Worm (Caenorhabditis elegans) whole organism, L4 larva: Measurements from ENCODE around the gene Y51A2B.5.
A peak's percentile ranks its signal among the peaks of the same experiment; 100 is the strongest.

Source experiments
- F26F4.8 ChIP-seq: fragments of 200-800 bp; sonication (Bioruptor generic); conservative IDR thresholded peaks from 2 replicates; pipeline ENCODE4 v1.3.6; 2022; ENCODE audit warnings: missing genetic modification characterization, missing compliant biosample characterization
- T20F7.1 ChIP-seq: fragments of 200-800 bp; sonication (Bioruptor generic); optimal IDR thresholded peaks from 2 replicates; lab custom pipeline; 2018; ENCODE audit warnings: mild to moderate bottlenecking, missing genetic modification characterization, missing compliant biosample characterization
- Y105C5A.15 ChIP-seq: fragments of 200-800 bp; sonication (Bioruptor generic); IDR thresholded peaks from 2 replicates; pipeline ENCODE4 v1.3.6; 2022; ENCODE audit warnings: missing genetic modification characterization, missing compliant biosample characterization
- Y5F2A.4 ChIP-seq: fragments of 200-800 bp; sonication (Bioruptor generic); optimal IDR thresholded peaks from 2 replicates; lab custom pipeline; 2018; ENCODE audit warnings: mild to moderate bottlenecking, missing genetic modification characterization, missing compliant biosample characterization
- ZK546.5 ChIP-seq, 2 experiments: sonication (generic microtip); optimal IDR thresholded peaks; 2 replicates each; lab custom pipeline; 2017; ENCODE audit warnings: missing biosample characterization in 2 of 2, missing genetic modification characterization in 2 of 2
- aha-1 ChIP-seq: fragments of 150-350 bp; peaks from one replicate; lab custom pipeline; 2014; ENCODE audit warnings: missing biosample characterization, missing genetic modification characterization
- ama-1 ChIP-seq: fragments of 150-350 bp; optimal IDR thresholded peaks from 2 replicates; lab custom pipeline; 2014; ENCODE audit warnings: inconsistent platforms, mixed read lengths
- arid-1 ChIP-seq: fragments of 200-800 bp; sonication (Bioruptor generic); conservative IDR thresholded peaks from 2 replicates; pipeline ENCODE4 v1.3.6; 2022; ENCODE audit warnings: missing genetic modification reagents, missing genetic modification characterization, missing compliant biosample characterization
- ceh-28 ChIP-seq: fragments of 150-350 bp; optimal IDR thresholded peaks from 2 replicates; lab custom pipeline; 2014; ENCODE audit warnings: missing biosample characterization, missing genetic modification reagents, missing genetic modification characterization
- ceh-44 ChIP-seq: fragments of 200-800 bp; sonication (Bioruptor generic); IDR thresholded peaks from 2 replicates; pipeline ENCODE4 v1.3.6; 2022; ENCODE audit warnings: missing genetic modification reagents, missing genetic modification characterization, missing compliant biosample characterization
- ceh-82 ChIP-seq: sonication (generic microtip); optimal IDR thresholded peaks from 2 replicates; lab custom pipeline; 2017; ENCODE audit warnings: missing biosample characterization, missing genetic modification characterization
- daf-12 ChIP-seq: fragments of 150-350 bp; optimal IDR thresholded peaks from 2 replicates; lab custom pipeline; 2014; ENCODE audit warnings: missing biosample characterization, missing genetic modification reagents, missing genetic modification characterization
- daf-16 ChIP-seq, 3 experiments: sonication (generic microtip); optimal IDR thresholded peaks; 2 replicates each; lab custom pipeline; 2016 to 2017; ENCODE audit warnings: missing genetic modification characterization in 3 of 3, missing genetic modification reagents in 3 of 3, mild to moderate bottlenecking in 2 of 3, missing compliant biosample characterization in 2 of 3, missing biosample characterization in 1 of 3, moderate library complexity in 1 of 3
- daf-8 ChIP-seq: fragments of 200-800 bp; sonication (Bioruptor generic); IDR thresholded peaks from 2 replicates; pipeline ENCODE4 v1.3.6; 2022; ENCODE audit warnings: missing genetic modification characterization, missing compliant biosample characterization
- fos-1 ChIP-seq: fragments of 150-350 bp; optimal IDR thresholded peaks from 2 replicates; lab custom pipeline; 2014; ENCODE audit warnings: missing biosample characterization, missing genetic modification characterization
- gei-8 ChIP-seq: fragments of 200-800 bp; sonication (Bioruptor generic); optimal IDR thresholded peaks from 2 replicates; lab custom pipeline; 2018; ENCODE audit warnings: mild to moderate bottlenecking, missing genetic modification characterization, missing compliant biosample characterization
- lin-13 ChIP-seq: fragments of 150-350 bp; optimal IDR thresholded peaks from 2 replicates; lab custom pipeline; 2014; ENCODE audit warnings: missing biosample characterization, missing genetic modification reagents, missing genetic modification characterization
- lin-29 ChIP-seq: fragments of 200-800 bp; sonication (Bioruptor generic); IDR thresholded peaks from 2 replicates; pipeline ENCODE4 v1.3.6; 2022; ENCODE audit warnings: missing genetic modification reagents, missing genetic modification characterization, missing compliant biosample characterization
- mep-1 ChIP-seq: fragments of 150-350 bp; sonication (generic microtip); optimal IDR thresholded peaks from 3 replicates; lab custom pipeline; 2014; ENCODE audit warnings: missing biosample characterization, missing genetic modification characterization
- nhr-28 ChIP-seq: fragments of 150-350 bp; optimal IDR thresholded peaks from 2 replicates; lab custom pipeline; 2014; ENCODE audit warnings: missing biosample characterization, missing genetic modification characterization
- nhr-42 ChIP-seq: fragments of 200-800 bp; sonication (Bioruptor generic); IDR thresholded peaks from 2 replicates; pipeline ENCODE4 v1.3.6; 2022; ENCODE audit warnings: missing genetic modification characterization, missing compliant biosample characterization
- nhr-77 ChIP-seq: fragments of 150-350 bp; optimal IDR thresholded peaks from 2 replicates; lab custom pipeline; 2014; ENCODE audit warnings: missing biosample characterization, missing genetic modification characterization
- php-3 ChIP-seq: fragments of 200-800 bp; sonication (Bioruptor generic); IDR thresholded peaks from 2 replicates; pipeline ENCODE4 v1.3.6; 2022; ENCODE audit warnings: missing genetic modification reagents, missing genetic modification characterization, missing compliant biosample characterization
- pqm-1 ChIP-seq: sonication (generic microtip); optimal IDR thresholded peaks from 2 replicates; lab custom pipeline; 2017; ENCODE audit warnings: missing biosample characterization, missing genetic modification characterization
- rbr-2 ChIP-seq: sonication (generic microtip); optimal IDR thresholded peaks from 2 replicates; lab custom pipeline; 2016; ENCODE audit warnings: missing genotype, missing genetic modification characterization, missing compliant biosample characterization
- saeg-2 ChIP-seq: fragments of 200-800 bp; sonication (Bioruptor generic); IDR thresholded peaks from 2 replicates; pipeline ENCODE4 v1.3.6; 2022; ENCODE audit warnings: missing genetic modification reagents, missing genetic modification characterization, missing compliant biosample characterization
- skn-1 ChIP-seq: fragments of 150-350 bp; optimal IDR thresholded peaks from 2 replicates; lab custom pipeline; 2014; ENCODE audit warnings: missing biosample characterization, missing genetic modification characterization
- tag-97 ChIP-seq: fragments of 200-800 bp; sonication (Bioruptor generic); IDR thresholded peaks from 2 replicates; pipeline ENCODE4 v1.3.6; 2022; ENCODE audit warnings: missing genetic modification characterization, missing compliant biosample characterization
- unc-130 ChIP-seq: sonication (generic microtip); optimal IDR thresholded peaks from 2 replicates; lab custom pipeline; 2016; ENCODE audit warnings: missing genetic modification reagents, missing genetic modification characterization, missing compliant biosample characterization
- unc-62 ChIP-seq, 3 experiments: fragments of 150-350 bp in 1 of 3; sonication (generic microtip); optimal IDR thresholded peaks in 2 of 3; peaks in 1 of 3; 1 replicate in 1 of 3; 2 replicates in 2 of 3; lab custom pipeline; 2014 to 2017; ENCODE audit warnings: missing biosample characterization in 3 of 3, missing genetic modification characterization in 3 of 3, missing genetic modification reagents in 3 of 3, missing genotype in 1 of 3
- zfp-2 ChIP-seq: sonication (generic microtip); optimal IDR thresholded peaks from 2 replicates; lab custom pipeline; 2016; ENCODE audit warnings: mild to moderate bottlenecking, missing genetic modification characterization, missing compliant biosample characterization
- zip-11 ChIP-seq: fragments of 200-800 bp; sonication (Bioruptor generic); IDR thresholded peaks from 2 replicates; pipeline ENCODE4 v1.3.6; 2022; ENCODE audit warnings: missing genetic modification characterization, missing compliant biosample characterization
- zip-2 ChIP-seq: fragments of 150-350 bp; optimal IDR thresholded peaks from 2 replicates; lab custom pipeline; 2014; ENCODE audit warnings: missing biosample characterization, missing genetic modification characterization

The Y51A2B.5 gene

DNA sequence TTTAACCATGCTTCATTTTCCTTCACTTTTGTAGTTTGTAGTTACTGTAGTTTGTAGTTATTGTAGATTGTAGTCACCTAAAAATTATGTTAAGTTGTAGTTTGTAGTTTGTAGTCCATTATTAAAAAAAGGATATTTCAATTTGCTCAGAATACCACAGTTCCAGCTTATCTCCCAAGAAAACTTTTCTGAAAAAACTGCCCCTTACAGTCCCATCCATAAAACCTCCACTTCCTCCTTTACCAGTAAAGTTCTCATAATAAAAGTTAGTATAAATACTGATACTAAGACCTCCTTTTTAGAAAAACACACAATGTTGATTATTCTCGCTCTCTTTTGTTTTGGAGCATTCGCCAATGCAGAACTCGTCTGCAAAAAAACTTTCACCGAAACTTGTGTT is 38.4 kb upstream of the Y51A2B.5 start, which contains the start of gene C08E8.11:
TSS of gene C08E8.11 (plus strand) at position 301 of the 400 bp plus-strand sequence.
- no peak for TF ChIP-seq arid-1 (GFP tag; lab: Robert Waterston, UW)
- no peak for TF ChIP-seq saeg-2
- no peak for TF ChIP-seq ceh-28 (tag; lab: Kevin White, UChicago)
- no peak for TF ChIP-seq fos-1
- TF ChIP-seq ama-1 (lab: Kevin White, UChicago) = no peak
- no peak for TF ChIP-seq nhr-28 (tag; lab: Kevin White, UChicago)
- no peak for TF ChIP-seq ZK546.5 (tag; optimal IDR thresholded peaks at IDR 0.05; lab: Kevin White, UChicago)
- no peak for TF ChIP-seq mep-1 (tag; lab: Kevin White, UChicago)
- TF ChIP-seq daf-8 (GFP tag; lab: Robert Waterston, UW) = no peak
- TF ChIP-seq F26F4.8 (GFP tag; lab: Robert Waterston, UW) = no peak
- no peak for TF ChIP-seq zfp-2
- no peak for TF ChIP-seq nhr-77 (tag; lab: Kevin White, UChicago)

DNA sequence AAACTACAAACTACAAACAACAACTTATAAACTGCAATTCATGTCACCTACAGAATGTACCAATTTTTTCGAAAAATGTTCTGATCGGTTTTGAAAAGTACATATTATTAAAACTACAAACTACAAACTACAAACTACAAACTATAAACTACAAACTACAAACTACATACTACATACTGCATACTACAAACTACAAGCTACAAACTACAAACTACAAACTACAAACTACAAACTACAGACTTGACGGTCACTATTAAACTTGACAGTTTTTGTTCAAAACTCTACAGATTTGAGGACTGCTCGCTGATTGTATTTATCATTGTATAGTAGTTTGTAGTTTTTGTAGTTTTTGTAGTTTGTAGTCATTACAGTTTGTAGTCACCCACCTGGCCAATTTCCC is 34.8 kb upstream of the Y51A2B.5 start:
- TF ChIP-seq nhr-28 (tag; lab: Kevin White, UChicago) (peak; percentile 96), lin-13 (peak; percentile 20), lin-29 (GFP tag; lab: Robert Waterston, UW) (no peak), php-3 (no peak)

DNA sequence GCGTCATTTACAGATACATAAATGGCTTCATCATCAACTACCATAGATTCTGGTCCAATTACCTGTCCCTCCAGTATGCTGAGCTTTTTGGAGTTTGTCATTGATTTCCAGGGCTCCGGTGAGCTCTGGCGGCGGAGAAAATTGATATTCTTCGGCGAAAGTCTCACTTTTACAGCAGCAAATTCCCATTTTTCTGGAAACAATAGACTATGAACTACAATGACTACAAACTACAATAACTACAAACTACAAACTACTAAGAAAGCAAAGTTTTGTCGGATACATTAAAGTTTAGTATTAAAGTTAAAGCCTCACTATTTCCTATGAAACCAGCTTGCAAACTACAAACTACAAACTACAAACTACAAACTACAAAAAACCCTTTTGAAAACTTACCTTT is 33.3 kb upstream of the Y51A2B.5 start, which contains the start of gene C08E8.2:
TSS of gene C08E8.2 (minus strand) at position 101 of the 400 bp plus-strand sequence.
- no peak for TF ChIP-seq mep-1 (tag; lab: Kevin White, UChicago)
- no peak for TF ChIP-seq Y5F2A.4 (GFP tag; lab: Kevin White, UChicago)
- no peak for TF ChIP-seq tag-97 (GFP tag; lab: Robert Waterston, UW)
- no peak for TF ChIP-seq gei-8 (GFP tag; lab: Kevin White, UChicago)

DNA sequence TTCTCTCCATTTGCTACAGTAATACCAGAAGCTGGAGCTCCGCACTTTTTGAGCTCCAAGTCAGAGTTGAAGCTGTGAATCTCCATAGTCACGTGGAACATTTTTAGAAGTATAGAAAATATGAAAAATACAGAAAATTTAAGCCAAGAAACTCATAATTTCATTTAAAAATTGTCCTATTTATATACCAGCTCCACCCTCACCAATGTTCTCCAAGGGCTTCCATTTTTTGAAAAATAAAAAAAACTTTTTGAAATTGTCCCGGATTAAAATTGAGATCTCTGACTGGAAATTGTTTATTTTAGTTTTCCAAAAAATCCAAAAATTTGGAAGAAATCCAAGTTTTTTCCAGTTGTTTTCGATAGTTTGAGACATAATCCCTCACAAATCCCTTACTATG is 29.2 kb upstream of the Y51A2B.5 start, which contains the start of gene C08E8.5:
TSS of gene C08E8.5 (minus strand) at position 101 of the 400 bp plus-strand sequence.
- TF ChIP-seq daf-12 (tag; lab: Kevin White, UChicago) = no peak
- no peak for TF ChIP-seq ZK546.5 (tag; optimal IDR thresholded peaks at IDR 0.05; lab: Kevin White, UChicago)
- TF ChIP-seq aha-1 = peak; percentile 68
- TF ChIP-seq Y105C5A.15 (GFP tag; lab: Robert Waterston, UW) = no peak

DNA sequence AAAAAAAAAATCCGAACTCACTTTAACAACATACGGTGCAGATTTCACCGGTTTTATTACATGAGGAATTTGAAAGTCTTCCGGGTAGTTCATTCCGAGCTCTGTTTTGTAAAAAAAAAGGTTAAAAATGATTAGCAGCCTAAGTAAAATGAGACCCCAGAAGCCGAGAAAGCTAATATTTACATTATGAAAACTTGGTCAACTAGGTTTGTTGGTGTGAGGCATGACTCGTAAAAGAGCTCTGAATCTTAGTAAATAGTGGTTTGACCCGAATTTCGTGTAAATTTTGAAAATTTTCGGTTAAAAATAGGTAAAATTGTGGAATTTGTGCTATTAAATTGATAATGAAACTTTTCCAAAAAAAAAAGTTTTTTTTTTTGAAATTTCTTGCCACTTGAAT is 26.7 kb upstream of the Y51A2B.5 start, which contains the start of gene C08E8.1:
TSS of gene C08E8.1 (minus strand) at position 101 of the 400 bp plus-strand sequence.
- TF ChIP-seq ceh-82 (tag; lab: Kevin White, UChicago) (no peak), daf-16 (GFP tag; optimal IDR thresholded peaks at IDR 0.05; lab: Kevin White, UChicago) (no peak), daf-16 (tag; optimal IDR thresholded peaks at IDR 0.05; lab: Kevin White, UChicago) (no peak), zip-2 (tag; lab: Kevin White, UChicago) (no peak), pqm-1 (no peak), lin-29 (GFP tag; lab: Robert Waterston, UW) (no peak), nhr-42 (GFP tag; lab: Robert Waterston, UW) (no peak), aha-1 (no peak), rbr-2 (tag; lab: Kevin White, UChicago) (no peak), T20F7.1 (GFP tag; lab: Kevin White, UChicago) (no peak), unc-130 (no peak), zip-11 (GFP tag; lab: Robert Waterston, UW) (no peak), unc-62 (GFP tag; optimal IDR thresholded peaks at IDR 0.05 in 1 of 2; lab: Kevin White, UChicago) (no peak), unc-62 (tag; optimal IDR thresholded peaks at IDR 0.05; lab: Kevin White, UChicago) (no peak), lin-13 (no peak), tag-97 (GFP tag; lab: Robert Waterston, UW) (no peak), ceh-44 (GFP tag; lab: Robert Waterston, UW) (no peak), daf-12 (tag; lab: Kevin White, UChicago) (no peak), skn-1 (tag; lab: Kevin White, UChicago) (no peak)
